Fruit fly (Drosophila melanogaster) whole organism, embryonic: ENCODE results near the gene CG10874.

Experiments used
- ATbp ChIP-seq: fragments of 200-800 bp; sonication (Bioruptor generic); optimal IDR thresholded peaks from 2 replicates; lab custom pipeline; 2017; ENCODE audit warnings: missing biosample characterization, mild to moderate bottlenecking, missing genetic modification characterization, missing genetic modification reagents
- B-H2 ChIP-seq: fragments of 200-800 bp; sonication (Bioruptor generic); optimal IDR thresholded peaks from 2 replicates; lab custom pipeline; 2018; ENCODE audit warnings: missing biosample characterization, mild to moderate bottlenecking, missing genetic modification characterization
- CG11085 ChIP-seq: fragments of 200-800 bp; sonication (Bioruptor generic); IDR thresholded peaks from 2 replicates; pipeline ENCODE4 v1.3.6; 2022; ENCODE audit warnings: missing biosample characterization, missing genetic modification characterization
- CG11093 ChIP-seq: fragments of 200-800 bp; sonication (Bioruptor generic); IDR thresholded peaks from 3 replicates; pipeline ENCODE4 v1.3.6; 2022; ENCODE audit warnings: missing biosample characterization, missing genetic modification characterization
- CG13123 ChIP-seq: fragments of 200-800 bp; sonication (Bioruptor generic); optimal IDR thresholded peaks from 2 replicates; lab custom pipeline; 2016; ENCODE audit warnings: missing biosample characterization, missing genetic modification characterization
- CG17359 ChIP-seq: fragments of 200-800 bp; sonication (Bioruptor generic); optimal IDR thresholded peaks from 3 replicates; lab custom pipeline; 2018; ENCODE audit warnings: missing biosample characterization, mild to moderate bottlenecking, missing genetic modification characterization, moderate library complexity
- CG17802 ChIP-seq: fragments of 200-800 bp; sonication (Bioruptor generic); optimal IDR thresholded peaks from 2 replicates; lab custom pipeline; 2018; ENCODE audit warnings: missing biosample characterization, mild to moderate bottlenecking, missing genetic modification characterization, moderate library complexity
- CG1792 ChIP-seq: fragments of 200-800 bp; sonication (Bioruptor generic); optimal IDR thresholded peaks from 2 replicates; lab custom pipeline; 2016; ENCODE audit warnings: missing biosample characterization, missing genetic modification characterization
- CG18476 ChIP-seq: fragments of 200-800 bp; sonication (Bioruptor generic); optimal IDR thresholded peaks from 2 replicates; lab custom pipeline; 2016; ENCODE audit warnings: missing biosample characterization, mild to moderate bottlenecking, missing genetic modification characterization
- CG2889 ChIP-seq: fragments of 200-800 bp; sonication (Bioruptor generic); IDR thresholded peaks from 3 replicates; pipeline ENCODE4 v1.3.6; 2022; ENCODE audit warnings: missing biosample characterization, missing genetic modification characterization
- CG34224 ChIP-seq: fragments of 200-800 bp; sonication (Bioruptor generic); IDR thresholded peaks from 3 replicates; pipeline ENCODE4 v1.3.6; 2022; ENCODE audit warnings: missing biosample characterization, missing genetic modification characterization; ENCODE audit not compliant: partially characterized antibody
- CG6854 ChIP-seq: fragments of 200-800 bp; sonication (Bioruptor generic); optimal IDR thresholded peaks from 3 replicates; lab custom pipeline; 2017; ENCODE audit warnings: missing biosample characterization, mild to moderate bottlenecking, missing genetic modification characterization
- CG7745 ChIP-seq: fragments of 200-800 bp; sonication (Bioruptor generic); optimal IDR thresholded peaks from 2 replicates; lab custom pipeline; 2018; ENCODE audit warnings: missing biosample characterization, mild to moderate bottlenecking, missing genetic modification characterization, moderate library complexity
- CG8944 ChIP-seq: fragments of 200-800 bp; sonication (Bioruptor generic); optimal IDR thresholded peaks from 3 replicates; lab custom pipeline; 2016; ENCODE audit warnings: missing biosample characterization, missing genetic modification characterization
- CTCF ChIP-seq: fragments of 200-800 bp; sonication (Bioruptor generic); optimal IDR thresholded peaks from 2 replicates; lab custom pipeline; 2017; ENCODE audit warnings: missing biosample characterization, mild to moderate bottlenecking, missing genetic modification characterization, moderate library complexity
- D ChIP-seq, 2 experiments: fragments of 200-800 bp in 1 of 2; fragments of >200 bp in 1 of 2; sonication (Bioruptor generic) in 1 of 2; optimal IDR thresholded peaks; 2 replicates in 1 of 2; 3 replicates in 1 of 2; lab custom pipeline; 2017; ENCODE audit warnings: mild to moderate bottlenecking in 1 of 2, missing biosample characterization in 1 of 2, missing genetic modification characterization in 1 of 2, missing genetic modification reagents in 1 of 2
- Eip74EF ChIP-seq, 2 experiments: fragments of 200-800 bp in 1 of 2; fragments of >200 bp in 1 of 2; sonication (Bioruptor generic) in 1 of 2; optimal IDR thresholded peaks; 2 replicates each; lab custom pipeline; 2017 to 2019; ENCODE audit warnings: missing biosample characterization in 2 of 2, missing genetic modification characterization in 2 of 2, mild to moderate bottlenecking in 1 of 2, moderate library complexity in 1 of 2
- Fer2 ChIP-seq: fragments of 200-800 bp; sonication (Bioruptor generic); optimal IDR thresholded peaks from 2 replicates; lab custom pipeline; 2018; ENCODE audit warnings: missing biosample characterization, mild to moderate bottlenecking, missing genetic modification characterization, moderate library complexity
- Hmx ChIP-seq: fragments of 200-800 bp; sonication (Bioruptor generic); optimal IDR thresholded peaks from 2 replicates; lab custom pipeline; 2016; ENCODE audit warnings: missing biosample characterization, missing genetic modification characterization
- Hsf ChIP-seq: fragments of 200-800 bp; sonication (Bioruptor generic); optimal IDR thresholded peaks from 3 replicates; lab custom pipeline; 2016; ENCODE audit warnings: missing biosample characterization, missing genetic modification characterization
- Mad ChIP-seq: fragments of 200-800 bp; sonication (Bioruptor generic); optimal IDR thresholded peaks from 2 replicates; lab custom pipeline; 2016; ENCODE audit warnings: missing biosample characterization, missing genetic modification characterization
- NC2β ChIP-seq: fragments of 200-800 bp; sonication (Bioruptor generic); optimal IDR thresholded peaks from 2 replicates; lab custom pipeline; 2016; ENCODE audit warnings: missing biosample characterization, missing genetic modification characterization
- NK7.1 ChIP-seq: fragments of 200-800 bp; sonication (Bioruptor generic); optimal IDR thresholded peaks from 3 replicates; lab custom pipeline; 2016; ENCODE audit warnings: missing biosample characterization, missing genetic modification characterization
- Neu2 ChIP-seq: fragments of 200-800 bp; sonication (Bioruptor generic); optimal IDR thresholded peaks from 3 replicates; lab custom pipeline; 2016; ENCODE audit warnings: missing biosample characterization, missing genetic modification characterization, borderline replicate concordance
- Nf-YA ChIP-seq: fragments of 200-800 bp; sonication (Bioruptor generic); IDR thresholded peaks from 2 replicates; pipeline ENCODE4 v1.3.6; 2022; ENCODE audit warnings: missing biosample characterization, missing genetic modification characterization
- Oaz ChIP-seq: fragments of 200-800 bp; sonication (Bioruptor generic); IDR thresholded peaks from 2 replicates; pipeline ENCODE4 v1.3.6; 2022; ENCODE audit warnings: missing biosample characterization, missing genetic modification characterization
- Scr ChIP-seq: fragments of 200-800 bp; sonication (Bioruptor generic); IDR thresholded peaks from 2 replicates; pipeline ENCODE4 v1.3.6; 2022; ENCODE audit warnings: missing biosample characterization, missing genetic modification characterization; ENCODE audit not compliant: partially characterized antibody
- Sox102F ChIP-seq: fragments of 200-800 bp; sonication (Bioruptor generic); optimal IDR thresholded peaks from 2 replicates; lab custom pipeline; 2018; ENCODE audit warnings: missing biosample characterization, mild to moderate bottlenecking, missing genetic modification characterization, moderate library complexity
- Xbp1 ChIP-seq: fragments of 200-800 bp; sonication (Bioruptor generic); optimal IDR thresholded peaks from 3 replicates; lab custom pipeline; 2016; ENCODE audit warnings: missing biosample characterization, mild to moderate bottlenecking, missing genetic modification characterization
- bcd ChIP-seq: fragments of 200-800 bp; sonication (Bioruptor generic); optimal IDR thresholded peaks from 2 replicates; lab custom pipeline; 2017; ENCODE audit warnings: missing biosample characterization, mild to moderate bottlenecking, missing genetic modification characterization
- br ChIP-seq: fragments of >200 bp; optimal IDR thresholded peaks from 2 replicates; lab custom pipeline; 2017
- btn ChIP-seq: fragments of 200-800 bp; sonication (Bioruptor generic); optimal IDR thresholded peaks from 2 replicates; lab custom pipeline; 2016; ENCODE audit warnings: missing biosample characterization, missing genetic modification characterization
- chinmo ChIP-seq: fragments of 200-800 bp; sonication (Bioruptor generic); IDR thresholded peaks from 4 replicates; pipeline ENCODE4 v1.3.6; 2022; ENCODE audit warnings: missing biosample characterization, missing genetic modification characterization; ENCODE audit not compliant: partially characterized antibody
- dan ChIP-seq: fragments of 200-800 bp; sonication (Bioruptor generic); IDR thresholded peaks from 2 replicates; pipeline ENCODE4 v1.3.6; 2022; ENCODE audit warnings: missing biosample characterization, missing genetic modification characterization
- disco-r ChIP-seq: fragments of 200-800 bp; sonication (Bioruptor generic); optimal IDR thresholded peaks from 2 replicates; lab custom pipeline; 2016; ENCODE audit warnings: missing biosample characterization, missing genetic modification characterization
- dpn ChIP-seq, 2 experiments: fragments of 200-800 bp; sonication (Bioruptor generic); optimal IDR thresholded peaks; 3 replicates each; lab custom pipeline; 2016; ENCODE audit warnings: missing biosample characterization in 2 of 2, missing genetic modification characterization in 2 of 2
- dysf ChIP-seq: fragments of 200-800 bp; sonication (Bioruptor generic); IDR thresholded peaks from 3 replicates; pipeline ENCODE4 v1.3.6; 2022; ENCODE audit warnings: missing biosample characterization, missing genetic modification characterization
- ewg ChIP-seq: fragments of 200-800 bp; sonication (Bioruptor generic); optimal IDR thresholded peaks from 3 replicates; lab custom pipeline; 2017; ENCODE audit warnings: mild to moderate bottlenecking, missing biosample characterization, missing genetic modification reagents, missing genetic modification characterization
- hbn ChIP-seq: fragments of 200-800 bp; sonication (Bioruptor generic); IDR thresholded peaks from 2 replicates; pipeline ENCODE4 v1.3.6; 2022; ENCODE audit warnings: missing biosample characterization, missing genetic modification characterization; ENCODE audit not compliant: partially characterized antibody
- nau ChIP-seq: fragments of 200-800 bp; sonication (Bioruptor generic); optimal IDR thresholded peaks from 3 replicates; lab custom pipeline; 2017; ENCODE audit warnings: missing biosample characterization, mild to moderate bottlenecking, missing genetic modification characterization, missing genetic modification reagents
- nerfin-2 ChIP-seq: fragments of 200-800 bp; sonication (Bioruptor generic); IDR thresholded peaks from 2 replicates; pipeline ENCODE4 v1.3.6; 2022; ENCODE audit warnings: missing biosample characterization, missing genetic modification characterization; ENCODE audit not compliant: partially characterized antibody
- nmo ChIP-seq: fragments of 200-800 bp; sonication (Bioruptor generic); optimal IDR thresholded peaks from 2 replicates; lab custom pipeline; 2018; ENCODE audit warnings: missing biosample characterization, mild to moderate bottlenecking, missing genetic modification characterization, moderate library complexity
- pita ChIP-seq: fragments of 200-800 bp; sonication (Bioruptor generic); optimal IDR thresholded peaks from 2 replicates; lab custom pipeline; 2017; ENCODE audit warnings: missing biosample characterization, mild to moderate bottlenecking, missing genetic modification characterization
- ro ChIP-seq: fragments of 200-800 bp; sonication (Bioruptor generic); IDR thresholded peaks from 2 replicates; pipeline ENCODE4 v1.3.6; 2022; ENCODE audit warnings: missing biosample characterization, missing genetic modification characterization
- sr ChIP-seq: fragments of 200-800 bp; sonication (Bioruptor generic); IDR thresholded peaks from 3 replicates; pipeline ENCODE4 v1.3.6; 2022; ENCODE audit warnings: missing biosample characterization, missing genetic modification characterization
- sug ChIP-seq: fragments of 200-800 bp; optimal IDR thresholded peaks from 2 replicates; lab custom pipeline; 2019; ENCODE audit warnings: missing biosample characterization, mild to moderate bottlenecking, missing genetic modification characterization, moderate library complexity
- vnd ChIP-seq: fragments of 200-800 bp; sonication (Bioruptor generic); IDR thresholded peaks from 3 replicates; pipeline ENCODE4 v1.3.6; 2022; ENCODE audit warnings: missing biosample characterization, missing genetic modification characterization; ENCODE audit not compliant: partially characterized antibody
- z ChIP-seq: fragments of 200-800 bp; sonication (Bioruptor generic); IDR thresholded peaks from 3 replicates; pipeline ENCODE4 v1.3.6; 2022; ENCODE audit warnings: missing biosample characterization, missing genetic modification characterization
- zen ChIP-seq: fragments of 200-800 bp; sonication (Bioruptor generic); optimal IDR thresholded peaks from 3 replicates; lab custom pipeline; 2018; ENCODE audit warnings: missing biosample characterization, mild to moderate bottlenecking, missing genetic modification characterization, moderate library complexity

Gene CG10874

dm6 chr2L:2164520-2165237 is 27.5 kb downstream of the CG10874 start (continued):
- TF ChIP-seq Eip74EF (GFP tag; optimal IDR thresholded peaks at IDR 0.05; lab: Kevin White, UChicago) (peak in 1 of 2 experiments; percentile 7), bcd (GFP tag; lab: Kevin White, UChicago) (peak; percentile 44), CG18476 (peak; percentile 47), chinmo (GFP tag; lab: Robert Waterston, UW) (no peak), CG17359 (tag; lab: Kevin White, UChicago) (peak; percentile 45), zen (tag; lab: Kevin White, UChicago) (peak; percentile 96), Oaz (GFP tag; lab: Robert Waterston, UW) (no peak), Nf-YA (no peak), CG17802 (tag; lab: Kevin White, UChicago) (peak; percentile 45), nau (GFP tag; lab: Kevin White, UChicago) (no peak), br (lab: Kevin White, UChicago) (no peak), CG1792 (GFP tag; lab: Kevin White, UChicago) (peak; percentile 23), NC2β (GFP tag; lab: Kevin White, UChicago) (peak; percentile 61), NK7.1 (GFP tag; lab: Kevin White, UChicago) (no peak), D (optimal IDR thresholded peaks at IDR 0.05; lab: Kevin White, UChicago) (peak; percentile 94), D (GFP tag; optimal IDR thresholded peaks at IDR 0.05; lab: Kevin White, UChicago) (peak; percentile 76), disco-r (GFP tag; lab: Kevin White, UChicago) (peak; percentile 13), CG34224 (GFP tag; lab: Robert Waterston, UW) (no peak), Mad (no peak), nerfin-2 (GFP tag; lab: Robert Waterston, UW) (no peak), Hsf (GFP tag; lab: Kevin White, UChicago) (peak; percentile 56), ro (no peak), Fer2 (no peak), dan (GFP tag; lab: Robert Waterston, UW) (peak; percentile 86), dysf (GFP tag; lab: Robert Waterston, UW) (0 out of 3 replicates have a peak, but pooled peaks have one; percentile 26), B-H2 (GFP tag; lab: Kevin White, UChicago) (no peak), Neu2 (GFP tag; lab: Kevin White, UChicago) (peak; percentile 34), ATbp (GFP tag; lab: Kevin White, UChicago) (peak; percentile 18), CTCF (GFP tag; lab: Kevin White, UChicago) (no peak), CG2889 (GFP tag; lab: Robert Waterston, UW) (no peak), CG13123 (GFP tag; lab: Kevin White, UChicago) (peak; percentile 34), CG6854 (GFP tag; lab: Kevin White, UChicago) (no peak), z (GFP tag; lab: Robert Waterston, UW) (no peak), pita (GFP tag; lab: Kevin White, UChicago) (no peak), sug (tag; lab: Kevin White, UChicago) (no peak), Hmx (GFP tag; lab: Kevin White, UChicago) (no peak), CG11093 (peak; percentile 54; the same call in 1 of the 3 replicates), btn (GFP tag; lab: Kevin White, UChicago) (peak; percentile 70), Sox102F (peak; percentile 0), hbn (GFP tag; lab: Robert Waterston, UW) (no peak), CG11085 (GFP tag; lab: Robert Waterston, UW) (no peak), dpn (GFP tag; optimal IDR thresholded peaks at IDR 0.05; lab: Kevin White, UChicago) (peak; percentile 44 to 62), nmo (GFP tag; lab: Kevin White, UChicago) (peak; percentile 83), CG7745 (peak; percentile 44), Xbp1 (GFP tag; lab: Kevin White, UChicago) (peak; percentile 67), CG8944 (GFP tag; lab: Kevin White, UChicago) (peak; percentile 56), ewg (GFP tag; lab: Kevin White, UChicago) (no peak), sr (GFP tag; lab: Robert Waterston, UW) (no peak), Scr (GFP tag; lab: Robert Waterston, UW) (0 out of 2 replicates have a peak, but pooled peaks have one; percentile 17), vnd (no peak)
